Fruit fly (Drosophila melanogaster) whole organism, wandering third instar larva: ENCODE data around the gene Cad88C.
A peak's percentile ranks its signal among the peaks of the same experiment; 100 is the strongest.

Experiments
- CG32264 ChIP-seq: fragments of 200-800 bp; sonication (Bioruptor generic); optimal IDR thresholded peaks from 2 replicates; lab custom pipeline; 2016; ENCODE audit warnings: missing biosample characterization, missing genetic modification characterization
- CrebA ChIP-seq: fragments of 200-800 bp; sonication (Bioruptor generic); optimal IDR thresholded peaks from 2 replicates; lab custom pipeline; 2016; ENCODE audit warnings: missing biosample characterization, mild to moderate bottlenecking, missing genetic modification characterization, borderline replicate concordance
- Dfd ChIP-seq: fragments of >200 bp; optimal IDR thresholded peaks from 2 replicates; lab custom pipeline; 2017; ENCODE audit warnings: missing biosample characterization, missing genetic modification characterization
- Dif ChIP-seq: fragments of 200-275, 200-300 bp; sonication (Bioruptor generic); optimal IDR thresholded peaks from 2 replicates; lab custom pipeline; 2018; ENCODE audit warnings: missing biosample characterization, missing genetic modification characterization; ENCODE audit not compliant: partially characterized antibody
- HLH106 ChIP-seq: fragments of 200-800 bp; optimal IDR thresholded peaks from 3 replicates; lab custom pipeline; 2019; ENCODE audit warnings: missing biosample characterization, mild to moderate bottlenecking, missing genetic modification characterization, moderate library complexity
- Hnf4 ChIP-seq: fragments of 200-800 bp; sonication (Bioruptor generic); optimal IDR thresholded peaks from 2 replicates; lab custom pipeline; 2016; ENCODE audit warnings: missing biosample characterization, mild to moderate bottlenecking, missing genetic modification characterization
- Hr78 ChIP-seq: fragments of >200 bp; optimal IDR thresholded peaks from 2 replicates; lab custom pipeline; 2017; ENCODE audit warnings: missing biosample characterization, missing genetic modification characterization
- Hr83 ChIP-seq: fragments of 200-300 bp; sonication (Bioruptor generic); optimal IDR thresholded peaks from 2 replicates; lab custom pipeline; 2016; ENCODE audit warnings: missing biosample characterization, mild to moderate bottlenecking, missing genetic modification characterization, moderate library complexity; ENCODE audit not compliant: poor library complexity, severe bottlenecking
- Mio ChIP-seq: sonication (Bioruptor generic); optimal IDR thresholded peaks from 2 replicates; lab custom pipeline; 2016; ENCODE audit warnings: missing biosample characterization, missing genetic modification characterization
- Myc ChIP-seq: fragments of >200 bp; optimal IDR thresholded peaks from 2 replicates; lab custom pipeline; 2017
- N ChIP-seq: fragments of >200 bp; optimal IDR thresholded peaks from 2 replicates; lab custom pipeline; 2018; ENCODE audit warnings: missing biosample characterization, missing external identifiers, missing genetic modification characterization
- OdsH ChIP-seq: fragments of 200-800 bp; sonication (Bioruptor generic); optimal IDR thresholded peaks from 2 replicates; lab custom pipeline; 2016; ENCODE audit warnings: missing biosample characterization, mild to moderate bottlenecking, missing genetic modification characterization
- Rel ChIP-seq, 2 experiments: fragments of 200-800 bp; sonication (Bioruptor generic) in 1 of 2; optimal IDR thresholded peaks; 2 replicates in 1 of 2; 3 replicates in 1 of 2; lab custom pipeline; 2016 to 2019; ENCODE audit warnings: mild to moderate bottlenecking in 2 of 2, missing biosample characterization in 2 of 2, missing genetic modification characterization in 2 of 2, moderate library complexity in 1 of 2
- Sp1 ChIP-seq: fragments of 200-800 bp; sonication (Bioruptor generic); optimal IDR thresholded peaks from 3 replicates; lab custom pipeline; 2019; ENCODE audit warnings: missing biosample characterization, mild to moderate bottlenecking, missing genetic modification characterization, moderate library complexity
- Vsx2 ChIP-seq: fragments of 200-300, 225-300 bp; sonication (Bioruptor generic); optimal IDR thresholded peaks from 2 replicates; lab custom pipeline; 2018; ENCODE audit warnings: missing biosample characterization, missing genetic modification characterization; ENCODE audit not compliant: partially characterized antibody
- br ChIP-seq: fragments of 200-800 bp; sonication (Bioruptor generic); optimal IDR thresholded peaks from 2 replicates; lab custom pipeline; 2016; ENCODE audit warnings: missing biosample characterization, missing genetic modification characterization
- brk ChIP-seq: fragments of 200-800 bp; sonication (Bioruptor generic); optimal IDR thresholded peaks from 2 replicates; lab custom pipeline; 2016; ENCODE audit warnings: missing biosample characterization, mild to moderate bottlenecking, missing genetic modification characterization
- dl ChIP-seq, 2 experiments: fragments of 175-275, 200-275 bp in 1 of 2; fragments of 200-275 bp in 1 of 2; sonication (Bioruptor generic); optimal IDR thresholded peaks; lab custom pipeline; 2018; ENCODE audit warnings: mild to moderate bottlenecking in 2 of 2, missing biosample characterization in 2 of 2, missing genetic modification characterization in 2 of 2, moderate library complexity in 2 of 2; ENCODE audit not compliant: partially characterized antibody in 2 of 2, insufficient read depth in 1 of 2
- dmrt93B ChIP-seq: fragments of 200-800 bp; sonication (Bioruptor generic); optimal IDR thresholded peaks from 2 replicates; lab custom pipeline; 2018; ENCODE audit warnings: missing biosample characterization, mild to moderate bottlenecking, missing genetic modification characterization
- dsf ChIP-seq: sonication (Bioruptor generic); optimal IDR thresholded peaks from 2 replicates; lab custom pipeline; 2016; ENCODE audit warnings: missing biosample characterization, missing genetic modification characterization, borderline replicate concordance
- ey ChIP-seq: fragments of 200-800 bp; sonication (Bioruptor generic); optimal IDR thresholded peaks from 2 replicates; lab custom pipeline; 2016; ENCODE audit warnings: missing biosample characterization, missing genetic modification characterization
- foxo ChIP-seq, 2 experiments: fragments of 200-800 bp; sonication (Bioruptor generic); optimal IDR thresholded peaks; 2 replicates in 1 of 2; 3 replicates in 1 of 2; lab custom pipeline; 2016 to 2017; ENCODE audit warnings: missing biosample characterization in 2 of 2, missing genetic modification characterization in 2 of 2
- fru ChIP-seq: fragments of 200-800 bp; sonication (Bioruptor generic); optimal IDR thresholded peaks from 3 replicates; lab custom pipeline; 2016; ENCODE audit warnings: missing biosample characterization, mild to moderate bottlenecking, missing genetic modification characterization
- h ChIP-seq: fragments of 200-800 bp; sonication (Bioruptor generic); optimal IDR thresholded peaks from 3 replicates; lab custom pipeline; 2016; ENCODE audit warnings: missing biosample characterization, mild to moderate bottlenecking, missing genetic modification characterization
- jim ChIP-seq: fragments of 175-275, 200-325 bp; sonication (Bioruptor generic); optimal IDR thresholded peaks from 2 replicates; lab custom pipeline; 2016; ENCODE audit warnings: missing biosample characterization, mild to moderate bottlenecking, missing genetic modification characterization
- pan ChIP-seq: fragments of >200 bp; optimal IDR thresholded peaks from 2 replicates; lab custom pipeline; 2017
- psq ChIP-seq: fragments of 200-800 bp; sonication (Bioruptor generic); optimal IDR thresholded peaks from 3 replicates; lab custom pipeline; 2017; ENCODE audit warnings: missing biosample characterization, mild to moderate bottlenecking, missing genetic modification characterization, moderate library complexity
- rgr ChIP-seq: fragments of 200-800 bp; sonication (Bioruptor generic); optimal IDR thresholded peaks from 3 replicates; lab custom pipeline; 2016; ENCODE audit warnings: missing biosample characterization, mild to moderate bottlenecking, missing genetic modification characterization
- sv ChIP-seq: fragments of 200-800 bp; sonication (Bioruptor generic); optimal IDR thresholded peaks from 3 replicates; lab custom pipeline; 2016; ENCODE audit warnings: missing biosample characterization, missing genetic modification characterization
- usp ChIP-seq: fragments of >200 bp; optimal IDR thresholded peaks from 2 replicates; lab custom pipeline; 2017; ENCODE audit warnings: missing biosample characterization, missing genetic modification characterization
- woc ChIP-seq: sonication (Bioruptor generic); optimal IDR thresholded peaks from 2 replicates; lab custom pipeline; 2016; ENCODE audit warnings: missing biosample characterization, mild to moderate bottlenecking, missing genetic modification characterization

The Cad88C gene

DNA sequence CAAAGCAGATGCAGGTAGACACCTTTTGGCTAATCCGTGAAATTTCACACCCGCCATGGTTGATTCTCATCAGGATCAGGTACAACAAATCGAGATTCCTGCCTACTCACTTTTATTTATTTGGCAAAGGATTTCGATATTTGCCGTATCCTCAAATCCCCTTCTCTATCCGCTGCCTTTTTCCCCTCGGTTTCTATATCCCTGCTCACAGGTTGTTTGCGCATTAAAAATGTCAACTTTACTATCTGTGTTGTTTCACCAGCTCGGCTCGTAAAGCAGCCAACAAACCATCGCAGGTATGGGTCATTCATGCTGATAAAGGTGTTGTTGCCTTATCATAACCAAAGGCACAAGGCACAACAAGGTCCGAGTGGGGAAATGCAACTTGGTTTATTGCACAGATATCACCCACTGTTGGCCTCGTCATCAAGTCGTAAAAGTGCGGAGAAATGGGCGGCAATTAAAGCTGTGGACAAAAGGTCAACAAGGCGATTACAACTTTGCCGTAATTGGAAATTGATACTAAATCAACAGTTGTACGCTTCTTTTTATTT, 49.9 kb downstream of the Cad88C start (continued):
- TF ChIP-seq psq (GFP tag; lab: Kevin White, UChicago): no peak

DNA sequence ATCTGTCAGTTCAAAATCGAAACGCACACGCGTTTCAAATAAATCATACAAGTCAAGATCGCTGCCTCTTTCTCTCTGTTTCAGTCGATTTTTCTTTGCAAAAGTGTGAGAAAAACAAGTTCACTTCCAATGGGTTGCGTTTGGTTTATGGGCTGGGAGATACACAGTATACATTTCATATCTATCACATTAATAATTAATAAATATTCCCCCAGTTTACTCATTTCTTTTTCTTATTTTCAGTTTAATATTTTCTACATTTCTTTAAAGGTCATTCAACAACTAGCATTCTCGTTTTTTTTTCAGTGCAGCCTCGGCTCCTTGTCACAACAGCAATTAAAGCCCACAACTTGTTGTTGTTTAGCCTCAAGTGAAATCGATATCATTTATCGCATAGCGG, 53.6 kb downstream of the Cad88C start:
- no peak for TF ChIP-seq sv (GFP tag; lab: Kevin White, UChicago)
- TF ChIP-seq h (GFP tag; lab: Kevin White, UChicago): peak; percentile 56
- no peak for TF ChIP-seq N (GFP tag; lab: Kevin White, UChicago)
- peak in 1 of 2 experiments; percentile 56 for TF ChIP-seq foxo (GFP tag; optimal IDR thresholded peaks at IDR 0.05; lab: Kevin White, UChicago)
- peak; percentile 9 for TF ChIP-seq br (GFP tag; lab: Kevin White, UChicago)
- TF ChIP-seq fru (GFP tag; lab: Kevin White, UChicago): peak; percentile 49
- TF ChIP-seq brk (GFP tag; lab: Kevin White, UChicago): no peak
- peak; percentile 19 for TF ChIP-seq HLH106 (tag; lab: Kevin White, UChicago)
- TF ChIP-seq ey (GFP tag; lab: Kevin White, UChicago): peak; percentile 4
- peak; percentile 20 for TF ChIP-seq CG32264
- TF ChIP-seq Sp1: peak; percentile 40
- no peak for TF ChIP-seq CrebA (GFP tag; lab: Kevin White, UChicago)
- peak; percentile 33 for TF ChIP-seq psq (GFP tag; lab: Kevin White, UChicago)
- no peak for TF ChIP-seq jim (GFP tag; lab: Kevin White, UChicago)
- TF ChIP-seq Hr83 (GFP tag; lab: Kevin White, UChicago): no peak
- peak; percentile 3 for TF ChIP-seq woc
- TF ChIP-seq pan (lab: Kevin White, UChicago): no peak
- TF ChIP-seq rgr (GFP tag; lab: Kevin White, UChicago): peak; percentile 22
- TF ChIP-seq OdsH: peak; percentile 35
- TF ChIP-seq Hnf4 (GFP tag; lab: Kevin White, UChicago): peak; percentile 8
- TF ChIP-seq Myc: no peak

DNA sequence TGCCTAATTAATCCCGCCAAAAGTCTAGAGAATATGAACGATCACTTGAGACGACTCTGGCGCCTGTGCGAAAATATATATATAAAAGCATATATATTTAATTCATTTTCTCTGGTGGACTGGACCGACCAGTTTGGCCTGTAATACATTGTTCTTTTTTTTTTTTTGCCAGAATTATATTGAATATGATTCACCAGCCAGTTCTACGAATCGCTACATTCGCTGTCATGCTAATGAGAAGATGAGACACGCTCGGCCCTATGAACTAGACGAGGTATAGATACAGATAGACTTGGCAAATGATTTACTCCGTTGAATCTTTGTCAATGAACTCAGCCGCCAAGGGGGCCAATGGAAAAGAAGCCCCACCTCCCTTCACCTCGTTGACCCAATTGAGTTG, 57.0 kb downstream of the Cad88C start:
- no peak for TF ChIP-seq Hr83 (GFP tag; lab: Kevin White, UChicago)
- no peak for TF ChIP-seq rgr (GFP tag; lab: Kevin White, UChicago)
- TF ChIP-seq Rel (GFP tag; optimal IDR thresholded peaks at IDR 0.05; lab: Kevin White, UChicago): no peak
- TF ChIP-seq Rel (tag; optimal IDR thresholded peaks at IDR 0.05; lab: Kevin White, UChicago): no peak
- TF ChIP-seq CrebA (GFP tag; lab: Kevin White, UChicago): no peak
- no peak for TF ChIP-seq Myc
- TF ChIP-seq foxo (GFP tag; optimal IDR thresholded peaks at IDR 0.05; lab: Kevin White, UChicago): no peak
- no peak for TF ChIP-seq dsf (GFP tag; lab: Kevin White, UChicago)
- TF ChIP-seq CG32264: no peak
- TF ChIP-seq Mio (GFP tag; lab: Kevin White, UChicago): no peak
- no peak for TF ChIP-seq Sp1
- no peak for TF ChIP-seq woc
- TF ChIP-seq Hnf4 (GFP tag; lab: Kevin White, UChicago): no peak
- no peak for TF ChIP-seq Vsx2 (GFP tag; lab: Kevin White, UChicago)
- no peak for TF ChIP-seq psq (GFP tag; lab: Kevin White, UChicago)
- no peak for TF ChIP-seq sv (GFP tag; lab: Kevin White, UChicago)

DNA sequence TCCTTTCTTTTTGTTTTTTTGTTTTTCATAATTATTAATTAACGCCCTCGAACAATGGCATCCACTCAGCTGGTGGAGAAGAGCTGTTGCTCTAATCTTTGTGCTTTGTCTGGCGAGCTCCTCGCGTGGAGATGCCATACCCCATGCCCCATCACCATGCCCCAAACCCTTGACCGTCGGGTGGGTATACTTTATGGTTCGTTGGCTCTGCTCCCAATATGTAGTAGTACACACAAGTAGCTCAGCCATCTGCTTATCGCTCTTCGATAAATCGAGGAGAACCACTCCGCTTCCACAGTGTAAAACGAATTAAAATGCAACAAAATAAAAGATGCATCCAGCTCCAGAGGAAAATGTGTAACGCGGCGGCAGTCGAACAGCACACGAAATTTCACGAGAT, 59.8 kb downstream of the Cad88C start:
- no peak for TF ChIP-seq Vsx2 (GFP tag; lab: Kevin White, UChicago)
- no peak for TF ChIP-seq dmrt93B (GFP tag; lab: Kevin White, UChicago)
- TF ChIP-seq Dfd: no peak
- no peak for TF ChIP-seq Hr78
- no peak for TF ChIP-seq Rel (GFP tag; optimal IDR thresholded peaks at IDR 0.05; lab: Kevin White, UChicago)
- no peak for TF ChIP-seq Rel (tag; optimal IDR thresholded peaks at IDR 0.05; lab: Kevin White, UChicago)
- no peak for TF ChIP-seq dsf (GFP tag; lab: Kevin White, UChicago)
- TF ChIP-seq foxo (GFP tag; optimal IDR thresholded peaks at IDR 0.05; lab: Kevin White, UChicago): no peak
- no peak for TF ChIP-seq rgr (GFP tag; lab: Kevin White, UChicago)
- no peak for TF ChIP-seq usp (GFP tag; lab: Kevin White, UChicago)
- no peak for TF ChIP-seq psq (GFP tag; lab: Kevin White, UChicago)
- no peak for TF ChIP-seq Hnf4 (GFP tag; lab: Kevin White, UChicago)
- no peak for TF ChIP-seq sv (GFP tag; lab: Kevin White, UChicago)
- no peak for TF ChIP-seq fru (GFP tag; lab: Kevin White, UChicago)
- no peak for TF ChIP-seq dl (GFP tag; optimal IDR thresholded peaks at IDR 0.05; lab: Kevin White, UChicago; ENCODE audit: insufficient read depth in 1 of 2, partially characterized antibody in 2 of 2)
- TF ChIP-seq Dif (GFP tag; lab: Kevin White, UChicago): no peak
- no peak for TF ChIP-seq OdsH
